Worm (Caenorhabditis elegans) whole organism, L2 larva: ENCODE results near the gene ZC13.2.

Experiments used
- C34F6.9 ChIP-seq: fragments of 150-350 bp; optimal IDR thresholded peaks from 2 replicates; lab custom pipeline; 2014; ENCODE audit warnings: missing biosample characterization, missing genetic modification characterization
- F13H6.1 ChIP-seq: sonication (generic microtip); optimal IDR thresholded peaks from 2 replicates; lab custom pipeline; 2016; ENCODE audit warnings: missing genetic modification characterization, missing compliant biosample characterization
- Y55F3AM.14 ChIP-seq: fragments of 200-800 bp; sonication (Bioruptor generic); optimal IDR thresholded peaks from 2 replicates; lab custom pipeline; 2018; ENCODE audit warnings: mild to moderate bottlenecking, missing genetic modification characterization, missing compliant biosample characterization
- ZK546.5 ChIP-seq: sonication (generic microtip); optimal IDR thresholded peaks from 2 replicates; lab custom pipeline; 2017; ENCODE audit warnings: missing biosample characterization, missing genetic modification characterization
- aly-2 ChIP-seq: fragments of 150-350 bp; optimal IDR thresholded peaks from 2 replicates; lab custom pipeline; 2014; ENCODE audit warnings: missing biosample characterization, missing genetic modification characterization
- ama-1 ChIP-seq: fragments of 150-350 bp; optimal IDR thresholded peaks from 2 replicates; lab custom pipeline; 2018; ENCODE audit warnings: inconsistent platforms
- blmp-1 ChIP-seq: sonication (generic microtip); optimal IDR thresholded peaks from 2 replicates; lab custom pipeline; 2017; ENCODE audit warnings: missing genetic modification characterization, mild to moderate bottlenecking, missing compliant biosample characterization, antibody characterized with exemption, moderate library complexity; ENCODE audit not compliant: insufficient read depth
- ceh-16 ChIP-seq: fragments of 150-350 bp; optimal IDR thresholded peaks from 2 replicates; lab custom pipeline; 2014; ENCODE audit warnings: missing biosample characterization, missing genetic modification characterization
- ceh-82 ChIP-seq: fragments of 150-350 bp; optimal IDR thresholded peaks from 2 replicates; lab custom pipeline; 2014; ENCODE audit warnings: missing biosample characterization, missing genetic modification characterization
- crh-2 ChIP-seq: sonication (generic microtip); optimal IDR thresholded peaks from 2 replicates; lab custom pipeline; 2017; ENCODE audit warnings: missing biosample characterization, missing genetic modification characterization
- dmd-4 ChIP-seq: sonication (generic microtip); optimal IDR thresholded peaks from 2 replicates; lab custom pipeline; 2017; ENCODE audit warnings: missing biosample characterization, missing genetic modification characterization
- egl-27 ChIP-seq: sonication (generic microtip); optimal IDR thresholded peaks from 3 replicates; lab custom pipeline; 2017; ENCODE audit warnings: missing biosample characterization, missing genetic modification reagents, missing genetic modification characterization
- elt-3 ChIP-seq: sonication (generic microtip); optimal IDR thresholded peaks from 2 replicates; lab custom pipeline; 2017; ENCODE audit warnings: missing biosample characterization, missing genetic modification characterization
- fos-1 ChIP-seq: fragments of 150-350 bp; optimal IDR thresholded peaks from 2 replicates; lab custom pipeline; 2014; ENCODE audit warnings: missing biosample characterization, missing genetic modification characterization
- lin-11 ChIP-seq: fragments of 150-350 bp; sonication (generic microtip); optimal IDR thresholded peaks from 2 replicates; lab custom pipeline; 2014; ENCODE audit warnings: missing biosample characterization, missing genetic modification characterization, inconsistent platforms, mixed read lengths
- lin-13 ChIP-seq: fragments of 150-350 bp; optimal IDR thresholded peaks from 2 replicates; lab custom pipeline; 2014; ENCODE audit warnings: missing biosample characterization, missing genetic modification reagents, missing genetic modification characterization
- lin-39 ChIP-seq: fragments of 150-350 bp; optimal IDR thresholded peaks from 2 replicates; lab custom pipeline; 2014; ENCODE audit warnings: missing biosample characterization, missing genetic modification reagents, missing genetic modification characterization
- lsy-2 ChIP-seq, 2 experiments: fragments of 150-350 bp in 1 of 2; sonication (generic microtip) in 1 of 2; optimal IDR thresholded peaks; 2 replicates each; lab custom pipeline; 2014 to 2017; ENCODE audit warnings: missing biosample characterization in 2 of 2, missing genetic modification characterization in 2 of 2
- mbf-1 ChIP-seq: sonication (generic microtip); optimal IDR thresholded peaks from 2 replicates; lab custom pipeline; 2017; ENCODE audit warnings: missing biosample characterization, missing genetic modification characterization
- nhr-11 ChIP-seq: fragments of 150-350 bp; optimal IDR thresholded peaks from 2 replicates; lab custom pipeline; 2014; ENCODE audit warnings: missing biosample characterization, missing genetic modification characterization
- nhr-12 ChIP-seq: fragments of 150-350 bp; optimal IDR thresholded peaks from 2 replicates; lab custom pipeline; 2014; ENCODE audit warnings: missing biosample characterization, missing genetic modification characterization
- nhr-129 ChIP-seq: fragments of 150-350 bp; optimal IDR thresholded peaks from 2 replicates; lab custom pipeline; 2014; ENCODE audit warnings: missing biosample characterization, missing genetic modification characterization
- nhr-21 ChIP-seq: fragments of 150-350 bp; optimal IDR thresholded peaks from 2 replicates; lab custom pipeline; 2014; ENCODE audit warnings: missing biosample characterization, missing genetic modification characterization
- nhr-23 ChIP-seq: fragments of 150-350 bp; optimal IDR thresholded peaks from 2 replicates; lab custom pipeline; 2014; ENCODE audit warnings: missing biosample characterization, missing genetic modification reagents, missing genetic modification characterization
- nhr-237 ChIP-seq: fragments of 150-350 bp; optimal IDR thresholded peaks from 2 replicates; lab custom pipeline; 2014; ENCODE audit warnings: missing biosample characterization, missing genetic modification characterization
- nhr-25 ChIP-seq: fragments of 150-350 bp; sonication (generic microtip); optimal IDR thresholded peaks from 3 replicates; lab custom pipeline; 2014; ENCODE audit warnings: missing biosample characterization, missing genetic modification characterization
- nhr-6 ChIP-seq: fragments of 150-350 bp; optimal IDR thresholded peaks from 2 replicates; lab custom pipeline; 2014; ENCODE audit warnings: missing biosample characterization, missing genetic modification characterization
- sma-3 ChIP-seq: sonication (generic microtip); optimal IDR thresholded peaks from 2 replicates; lab custom pipeline; 2016; ENCODE audit warnings: missing genetic modification reagents, missing genetic modification characterization, missing compliant biosample characterization
- sma-9 ChIP-seq, 2 experiments: fragments of 150-350 bp in 1 of 2; sonication (generic microtip) in 1 of 2; optimal IDR thresholded peaks; 2 replicates each; lab custom pipeline; 2014 to 2016; ENCODE audit warnings: missing genetic modification characterization in 2 of 2, mild to moderate bottlenecking in 1 of 2, missing biosample characterization in 1 of 2, missing compliant biosample characterization in 1 of 2, missing genetic modification reagents in 1 of 2, moderate library complexity in 1 of 2
- snpc-4 ChIP-seq: fragments of 150-350 bp; optimal IDR thresholded peaks from 2 replicates; lab custom pipeline; 2014; ENCODE audit warnings: missing biosample characterization, missing genetic modification characterization
- unc-55 ChIP-seq: fragments of 150-350 bp; sonication (generic microtip); optimal IDR thresholded peaks from 3 replicates; lab custom pipeline; 2014; ENCODE audit warnings: missing biosample characterization, missing genetic modification reagents, missing genetic modification characterization
- unc-62 ChIP-seq: fragments of 150-350 bp; optimal IDR thresholded peaks from 2 replicates; lab custom pipeline; 2014; ENCODE audit warnings: missing biosample characterization, missing genetic modification reagents, missing genetic modification characterization
- zag-1 ChIP-seq: fragments of 150-350 bp; optimal IDR thresholded peaks from 2 replicates; lab custom pipeline; 2014; ENCODE audit warnings: missing biosample characterization, missing genetic modification characterization
- ztf-1 ChIP-seq: fragments of 200-800 bp; sonication (Bioruptor generic); conservative IDR thresholded peaks from 2 replicates; pipeline ENCODE4 v1.3.6; 2022; ENCODE audit warnings: missing genetic modification characterization, missing compliant biosample characterization
- ztf-11 ChIP-seq: sonication (generic microtip); optimal IDR thresholded peaks from 2 replicates; lab custom pipeline; 2017; ENCODE audit warnings: missing biosample characterization, missing genetic modification characterization
- ztf-4 ChIP-seq: fragments of 150-350 bp; optimal IDR thresholded peaks from 2 replicates; lab custom pipeline; 2014; ENCODE audit warnings: missing biosample characterization, missing genetic modification characterization

The ZC13.2 gene

DNA sequence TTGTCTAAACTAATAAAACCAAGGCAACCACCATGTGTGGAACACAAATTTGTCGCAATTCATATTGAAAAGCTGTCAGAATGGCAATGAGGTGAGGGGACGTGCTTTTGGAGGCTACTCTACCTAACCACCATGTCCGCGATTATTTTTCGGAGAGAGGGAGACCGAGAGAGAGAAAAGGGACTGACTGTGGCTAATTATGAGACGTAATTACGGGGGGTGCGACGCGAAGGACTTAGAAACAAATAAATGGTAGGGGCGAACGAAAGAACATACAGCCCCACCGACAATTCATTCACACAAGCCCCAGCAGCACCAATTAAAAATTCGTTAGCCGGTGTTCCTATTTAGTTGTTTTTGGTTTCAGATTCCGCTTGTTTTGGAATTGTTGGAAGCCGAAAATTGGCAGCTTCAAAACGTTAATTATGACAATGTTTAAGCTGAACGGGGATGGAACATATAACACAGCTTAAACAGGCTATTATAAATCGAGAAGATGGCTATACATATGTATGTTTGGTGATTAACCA, 27.7 kb upstream of the ZC13.2 start:
- TF ChIP-seq nhr-6 (tag; lab: Kevin White, UChicago) (no peak), nhr-25 (tag; lab: Kevin White, UChicago) (peak; percentile 36), zag-1 (no peak), nhr-11 (tag; lab: Kevin White, UChicago) (no peak), nhr-23 (no peak)

DNA sequence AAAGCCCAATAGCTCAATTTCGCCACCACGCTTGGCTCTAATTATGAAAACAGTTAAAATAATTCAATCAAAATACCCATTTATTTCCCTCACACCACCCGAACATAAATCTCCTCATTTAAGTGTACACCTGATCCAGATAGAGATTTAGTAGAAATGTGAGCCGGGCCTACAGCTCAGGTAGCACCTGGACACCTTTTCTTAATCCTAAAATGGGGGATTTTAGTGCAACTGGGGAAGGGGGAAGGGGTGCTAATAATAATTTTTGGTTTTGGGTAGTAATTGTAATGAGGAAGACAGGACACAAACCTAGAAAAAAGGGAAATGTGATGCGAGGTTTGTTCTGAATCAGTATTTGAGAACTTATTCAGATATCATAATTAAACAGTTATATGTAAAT, 26.9 kb upstream of the ZC13.2 start:
- TF ChIP-seq crh-2 (tag; lab: Kevin White, UChicago) (no peak), egl-27 (tag; lab: Kevin White, UChicago) (no peak), lin-13 (no peak), blmp-1 (tag; lab: Kevin White, UChicago) (no peak), mbf-1 (tag; lab: Kevin White, UChicago) (no peak), nhr-11 (tag; lab: Kevin White, UChicago) (no peak), ztf-4 (tag; lab: Kevin White, UChicago) (no peak), unc-62 (GFP tag; lab: Kevin White, UChicago) (no peak), nhr-129 (tag; lab: Kevin White, UChicago) (no peak), ZK546.5 (tag; lab: Kevin White, UChicago) (no peak), sma-9 (GFP tag; optimal IDR thresholded peaks at IDR 0.05; lab: Kevin White, UChicago) (no peak), sma-9 (tag; optimal IDR thresholded peaks at IDR 0.05; lab: Kevin White, UChicago) (no peak)

DNA sequence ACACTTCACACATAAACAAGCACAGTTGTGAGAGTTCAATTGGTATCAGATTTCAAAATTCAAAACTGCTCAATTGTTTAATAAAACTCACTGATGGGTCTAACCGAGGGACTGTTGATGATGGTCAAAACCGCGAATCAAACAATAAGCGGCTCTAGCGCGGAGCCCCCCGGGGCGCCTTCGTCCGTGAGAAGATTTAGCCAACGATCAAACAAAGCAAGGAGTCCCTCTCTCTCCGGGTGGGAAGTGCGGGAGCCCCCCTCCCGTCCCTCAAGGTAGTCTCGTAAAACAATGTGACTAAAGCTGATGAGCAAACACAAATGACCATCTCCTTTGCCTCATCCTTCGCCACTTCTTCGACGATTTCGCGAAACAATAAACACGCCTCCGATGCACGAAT, 22.8 kb upstream of the ZC13.2 start:
- TF ChIP-seq nhr-6 (tag; lab: Kevin White, UChicago) (no peak), Y55F3AM.14 (GFP tag; lab: Kevin White, UChicago) (no peak), lin-13 (no peak), lsy-2 (tag; optimal IDR thresholded peaks at IDR 0.05; lab: Kevin White, UChicago) (no peak), zag-1 (no peak), aly-2 (no peak), lin-39 (tag; lab: Kevin White, UChicago) (no peak), elt-3 (tag; lab: Kevin White, UChicago) (no peak), fos-1 (tag; lab: Kevin White, UChicago) (no peak), lin-11 (no peak)

DNA sequence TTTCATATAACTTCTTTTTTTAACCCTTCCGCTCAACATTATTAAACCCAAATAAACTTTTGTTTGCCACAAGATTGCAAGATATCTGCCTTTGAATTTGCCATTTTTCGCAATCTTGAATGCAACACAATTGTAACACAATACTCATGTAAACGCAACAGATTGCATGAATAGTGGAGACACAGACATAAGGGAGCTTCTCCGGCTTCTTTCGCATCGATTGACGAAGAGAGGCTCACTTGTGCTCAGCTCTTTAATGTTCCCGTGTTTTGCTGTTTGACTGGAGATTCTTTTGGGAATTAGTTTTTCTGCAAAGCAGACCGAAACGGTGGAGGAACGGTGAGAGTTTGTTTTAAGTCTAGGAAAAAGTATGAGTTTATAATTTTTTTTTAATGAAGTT, 21.1 kb upstream of the ZC13.2 start, which contains the start of gene F56F10.2:
Gene F56F10.2 (plus strand): TSS at position 215 of the 400 bp plus-strand sequence.
- TF ChIP-seq C34F6.9 (tag; lab: Kevin White, UChicago) (peak; percentile 59), lin-13 (no peak), zag-1 (peak; percentile 25), unc-55 (GFP tag; lab: Kevin White, UChicago) (peak; percentile 77), lsy-2 (tag; optimal IDR thresholded peaks at IDR 0.05; lab: Kevin White, UChicago) (peak in 1 of 2 experiments; percentile 32), snpc-4 (no peak)
- TF ChIP-seq, all 48 proteins: peak for 4

DNA sequence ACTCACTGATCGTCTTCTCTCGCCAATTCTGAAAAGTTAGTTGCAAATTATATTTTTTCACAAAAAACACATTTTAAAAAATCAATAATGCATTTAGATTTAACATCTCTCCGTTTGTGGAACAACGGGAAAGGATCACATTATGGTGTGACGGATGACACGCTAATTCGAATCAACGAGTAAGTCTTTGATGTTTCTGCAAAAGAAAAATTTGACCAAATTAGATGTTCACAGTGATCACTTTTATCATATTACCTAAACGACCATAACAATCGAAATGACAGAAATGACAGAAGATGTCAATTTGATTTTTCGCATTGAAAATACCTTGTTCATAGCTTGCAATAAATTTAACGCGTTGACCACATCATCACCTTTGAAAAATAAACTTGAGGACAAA, 19.1 kb upstream of the ZC13.2 start:
- peak; percentile 4 for TF ChIP-seq nhr-25 (tag; lab: Kevin White, UChicago)
- peak; percentile 47 for TF ChIP-seq sma-9 (GFP tag; optimal IDR thresholded peaks at IDR 0.05; lab: Kevin White, UChicago)
- no peak for TF ChIP-seq sma-9 (tag; optimal IDR thresholded peaks at IDR 0.05; lab: Kevin White, UChicago)
- no peak for TF ChIP-seq unc-62 (GFP tag; lab: Kevin White, UChicago)
- TF ChIP-seq aly-2 = peak; percentile 25
- no peak for TF ChIP-seq mbf-1 (tag; lab: Kevin White, UChicago)

DNA sequence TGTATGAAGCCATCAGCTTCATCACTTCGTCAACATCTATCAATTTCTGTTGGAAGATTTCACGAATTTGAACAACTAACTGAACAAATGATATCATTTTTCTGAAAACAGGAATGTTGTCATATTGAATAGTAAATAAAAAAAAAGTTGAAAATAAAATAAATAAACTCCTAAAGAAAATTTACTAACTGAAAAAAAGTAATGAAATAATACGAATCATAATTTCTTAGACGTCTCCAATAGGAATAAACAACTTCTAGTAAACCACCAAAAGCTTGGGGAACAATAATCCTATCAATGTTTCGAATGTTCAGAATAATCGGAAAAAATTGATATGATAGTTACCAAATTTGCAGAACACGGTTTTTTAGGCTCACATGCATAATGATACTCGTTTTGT, 17.0 kb upstream of the ZC13.2 start, which contains the start of gene cdo-1:
Gene cdo-1 (minus strand): TSS at position 101 of the 400 bp plus-strand sequence.
- TF ChIP-seq F13H6.1 (tag; lab: Kevin White, UChicago) = no peak
- TF ChIP-seq elt-3 (tag; lab: Kevin White, UChicago) = no peak
- no peak for TF ChIP-seq dmd-4 (tag; lab: Kevin White, UChicago)
- no peak for TF ChIP-seq lin-13
- no peak for TF ChIP-seq Y55F3AM.14 (GFP tag; lab: Kevin White, UChicago)

DNA sequence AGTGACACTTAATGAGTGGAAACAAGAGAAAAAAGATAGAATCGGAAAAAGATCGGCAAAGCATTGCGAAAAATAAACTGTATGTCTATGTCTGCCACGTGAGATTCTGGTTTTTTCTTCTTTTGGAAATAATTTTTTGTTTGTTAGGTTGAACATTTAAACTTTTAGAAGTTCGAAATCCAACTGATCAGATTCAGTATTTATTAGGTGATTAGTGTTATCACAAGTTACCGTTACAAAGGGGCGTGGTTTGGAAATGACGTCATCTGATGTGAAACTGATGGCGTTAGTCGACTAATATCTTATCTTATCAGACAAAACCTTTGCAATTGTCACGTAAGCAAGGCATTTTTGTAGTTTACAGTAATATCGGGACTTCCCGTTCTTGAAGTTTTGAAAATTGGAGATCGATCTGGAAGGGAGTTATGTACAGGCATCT, 16.2 kb upstream of the ZC13.2 start:
- TF ChIP-seq nhr-25 (tag; lab: Kevin White, UChicago) = peak; percentile 94
- TF ChIP-seq ama-1 (lab: Kevin White, UChicago) = no peak
- TF ChIP-seq nhr-11 (tag; lab: Kevin White, UChicago) = no peak
- no peak for TF ChIP-seq mbf-1 (tag; lab: Kevin White, UChicago)
- no peak for TF ChIP-seq Y55F3AM.14 (GFP tag; lab: Kevin White, UChicago)
- TF ChIP-seq snpc-4 = no peak
- TF ChIP-seq aly-2 = no peak
- TF ChIP-seq nhr-6 (tag; lab: Kevin White, UChicago) = peak; percentile 59
- peak; percentile 60 for TF ChIP-seq crh-2 (tag; lab: Kevin White, UChicago)
- TF ChIP-seq ztf-1 = no peak
- TF ChIP-seq nhr-12 = no peak
- TF ChIP-seq elt-3 (tag; lab: Kevin White, UChicago) = no peak
- no peak for TF ChIP-seq zag-1
- no peak for TF ChIP-seq ztf-11 (tag; lab: Kevin White, UChicago)
- TF ChIP-seq lsy-2 (tag; optimal IDR thresholded peaks at IDR 0.05; lab: Kevin White, UChicago) = peak in 1 of 2 experiments; percentile 25
- TF ChIP-seq ceh-16 (tag; lab: Kevin White, UChicago) = no peak
- TF ChIP-seq lin-11 = no peak
- peak; percentile 89 for TF ChIP-seq sma-3 (GFP tag; lab: Kevin White, UChicago)
- TF ChIP-seq ceh-82 = no peak
- TF ChIP-seq lin-13 = no peak
- TF ChIP-seq nhr-237 = no peak
- TF ChIP-seq egl-27 (tag; lab: Kevin White, UChicago) = peak; percentile 28
- peak; percentile 89 for TF ChIP-seq nhr-21 (tag; lab: Kevin White, UChicago)
- TF ChIP-seq nhr-23 = no peak
- TF ChIP-seq fos-1 (tag; lab: Kevin White, UChicago) = peak; percentile 31
